Fruit fly (Drosophila melanogaster): ENCODE measurements around the gene dls.

Gene dls

dm6 chr3L:16166217-16166997 is 34.7 kb upstream of the dls start:
- no peak for TF ChIP-seq dl (GFP tag; optimal IDR thresholded peaks at IDR 0.05; ENCODE audit: insufficient read depth in 1 of 2, partially characterized antibody in 2 of 2)
- no peak for TF ChIP-seq lola (GFP tag; optimal IDR thresholded peaks at IDR 0.05)
- no peak for TF ChIP-seq Mio (GFP tag; optimal IDR thresholded peaks at IDR 0.05)
- TF ChIP-seq Vsx2 (GFP tag; optimal IDR thresholded peaks at IDR 0.05; ENCODE audit: partially characterized antibody), result peak; percentile 2
- TF ChIP-seq dmrt93B (GFP tag; optimal IDR thresholded peaks at IDR 0.05), result no peak
- TF ChIP-seq Abd-B (GFP tag; optimal IDR thresholded peaks at IDR 0.05), result no peak
- peak; percentile 2 for TF ChIP-seq OdsH (GFP tag; optimal IDR thresholded peaks at IDR 0.05)
- TF ChIP-seq sv (GFP tag; optimal IDR thresholded peaks at IDR 0.05), result no peak
- TF ChIP-seq CG9705 (GFP tag; optimal IDR thresholded peaks at IDR 0.05), result no peak
- TF ChIP-seq h (GFP tag; optimal IDR thresholded peaks at IDR 0.05), result peak; percentile 8
- TF ChIP-seq GATAd (GFP tag; optimal IDR thresholded peaks at IDR 0.05), result no peak
- TF ChIP-seq sage (GFP tag; optimal IDR thresholded peaks at IDR 0.05), result no peak
- no peak for TF ChIP-seq tai (GFP tag; optimal IDR thresholded peaks at IDR 0.05)
- no peak for TF ChIP-seq Hnf4 (GFP tag; optimal IDR thresholded peaks at IDR 0.05)
- no peak for TF ChIP-seq pan (optimal IDR thresholded peaks at IDR 0.05)
- TF ChIP-seq Dif (GFP tag; optimal IDR thresholded peaks at IDR 0.05; ENCODE audit: partially characterized antibody), result no peak
- no peak for TF ChIP-seq HLH106 (tag; optimal IDR thresholded peaks at IDR 0.05)
- no peak for TF ChIP-seq usp (GFP tag; optimal IDR thresholded peaks at IDR 0.05)
- TF ChIP-seq CG32264 (GFP tag; optimal IDR thresholded peaks at IDR 0.05), result no peak
- TF ChIP-seq br (GFP tag; optimal IDR thresholded peaks at IDR 0.05), result peak; percentile 29
- TF ChIP-seq Hr78 (GFP tag; optimal IDR thresholded peaks at IDR 0.05), result no peak
- no peak for TF ChIP-seq jim (GFP tag; optimal IDR thresholded peaks at IDR 0.05)
- TF ChIP-seq Hr83 (GFP tag; optimal IDR thresholded peaks at IDR 0.05; ENCODE audit: poor library complexity, severe bottlenecking), result no peak
- TF ChIP-seq brk (GFP tag; optimal IDR thresholded peaks at IDR 0.05), result no peak
- TF ChIP-seq woc (GFP tag; optimal IDR thresholded peaks at IDR 0.05), result no peak
- no peak for TF ChIP-seq dsf (GFP tag; optimal IDR thresholded peaks at IDR 0.05; ENCODE audit: borderline replicate concordance)
- peak; percentile 5 for TF ChIP-seq fru (GFP tag; optimal IDR thresholded peaks at IDR 0.05)
- TF ChIP-seq Jra (GFP tag; optimal IDR thresholded peaks at IDR 0.05), result no peak
- TF ChIP-seq foxo (GFP tag; optimal IDR thresholded peaks at IDR 0.05), result no peak
- no peak for TF ChIP-seq N (GFP tag; optimal IDR thresholded peaks at IDR 0.05)
- no peak for TF ChIP-seq CrebA (GFP tag; optimal IDR thresholded peaks at IDR 0.05; ENCODE audit: borderline replicate concordance)
- TF ChIP-seq Rel (GFP tag; optimal IDR thresholded peaks at IDR 0.05), result no peak
- peak; percentile 30 for TF ChIP-seq Rel (tag; optimal IDR thresholded peaks at IDR 0.05)
- TF ChIP-seq Sp1 (GFP tag; optimal IDR thresholded peaks at IDR 0.05), result peak; percentile 31
- TF ChIP-seq psq (GFP tag; optimal IDR thresholded peaks at IDR 0.05), result no peak
- no peak for TF ChIP-seq Myc (optimal IDR thresholded peaks at IDR 0.05)
- TF ChIP-seq ey (GFP tag; optimal IDR thresholded peaks at IDR 0.05), result no peak
- no peak for TF ChIP-seq Dfd (GFP tag; optimal IDR thresholded peaks at IDR 0.05)
- no peak for TF ChIP-seq rgr (GFP tag; optimal IDR thresholded peaks at IDR 0.05)

dm6 chr3L:16166998-16167344 is 34.2 kb upstream of the dls start:
- no peak for TF ChIP-seq sv (GFP tag; optimal IDR thresholded peaks at IDR 0.05)
- TF ChIP-seq Mio (GFP tag; optimal IDR thresholded peaks at IDR 0.05), result no peak
- no peak for TF ChIP-seq HLH106 (tag; optimal IDR thresholded peaks at IDR 0.05)
- no peak for TF ChIP-seq jim (GFP tag; optimal IDR thresholded peaks at IDR 0.05)
- TF ChIP-seq pan (optimal IDR thresholded peaks at IDR 0.05), result no peak

Measured in whole organism, wandering third instar larva.